Fruit fly (Drosophila melanogaster): ENCODE measurements around the gene CG13003.

Gene CG13003

dm6 chrX:16854746-16855145 is 21.6 kb downstream of the CG13003 start (continued):
- TF ChIP-seq Jarid2 (GFP tag; optimal IDR thresholded peaks at IDR 0.05) (no peak), CG11695 (GFP tag; IDR thresholded peaks at IDR 0.05) (peak; percentile 77), hb (GFP tag; IDR thresholded peaks at IDR 0.05; ENCODE audit: partially characterized antibody) (no peak), Ets65A (GFP tag) (peak; percentile 80), CG12071 (GFP tag; optimal IDR thresholded peaks at IDR 0.05) (peak; percentile 43), CG16863 (GFP tag; optimal IDR thresholded peaks at IDR 0.05) (peak; percentile 6), Bteb2 (GFP tag; optimal IDR thresholded peaks at IDR 0.05) (peak; percentile 7), Hsf (GFP tag; optimal IDR thresholded peaks at IDR 0.05) (peak; percentile 43), Sox102F (GFP tag; optimal IDR thresholded peaks at IDR 0.05) (peak; percentile 73), tap (tag; optimal IDR thresholded peaks at IDR 0.05) (peak; percentile 21), Hmr (GFP tag; optimal IDR thresholded peaks at IDR 0.05) (peak; percentile 39), CG3407 (GFP tag; optimal IDR thresholded peaks at IDR 0.05) (peak; percentile 22), sna (GFP tag; IDR thresholded peaks at IDR 0.05; ENCODE audit: partially characterized antibody) (no peak), CG31441 (GFP tag; IDR thresholded peaks at IDR 0.05) (peak; percentile 77), Drgx (GFP tag; IDR thresholded peaks at IDR 0.05) (0 out of 2 replicates have a peak, but pooled peaks have one; percentile 31), cwo (GFP tag; optimal IDR thresholded peaks at IDR 0.05) (peak; percentile 38), mam (GFP tag; optimal IDR thresholded peaks at IDR 0.05) (peak; percentile 16), Xrp1 (GFP tag; IDR thresholded peaks at IDR 0.05) (peak; percentile 43; the same call in 1 of the 2 replicates), CG1602 (GFP tag; optimal IDR thresholded peaks at IDR 0.05) (peak; percentile 9), CG18619 (GFP tag; optimal IDR thresholded peaks at IDR 0.05) (peak; percentile 1), CG31388 (GFP tag; optimal IDR thresholded peaks at IDR 0.05) (no peak), CG10209 (GFP tag; optimal IDR thresholded peaks at IDR 0.05) (peak; percentile 27), Eip74EF (GFP tag; optimal IDR thresholded peaks at IDR 0.05) (peak in 1 of 2 experiments; percentile 79), dmrt99B (tag; optimal IDR thresholded peaks at IDR 0.05) (peak; percentile 81), gsb-n (tag; optimal IDR thresholded peaks at IDR 0.05) (peak; percentile 30), H2.0 (GFP tag; IDR thresholded peaks at IDR 0.05) (0 out of 2 replicates have a peak, but pooled peaks have one; percentile 23), chif (GFP tag; optimal IDR thresholded peaks at IDR 0.05) (peak; percentile 13 to 44), CG10147 (GFP tag; optimal IDR thresholded peaks at IDR 0.05) (peak; percentile 56), unpg (GFP tag; optimal IDR thresholded peaks at IDR 0.05) (peak; percentile 73), NfI (GFP tag; optimal IDR thresholded peaks at IDR 0.05) (peak; percentile 40), E2f2 (GFP tag; IDR thresholded peaks at IDR 0.05) (peak; percentile 18; the same call in 1 of the 2 replicates), Xbp1 (GFP tag; optimal IDR thresholded peaks at IDR 0.05) (peak; percentile 47), ap (GFP tag; IDR thresholded peaks at IDR 0.05) (peak; percentile 15; the same call in 1 of the 2 replicates), salm (tag; optimal IDR thresholded peaks at IDR 0.05) (peak; percentile 39), CG1529 (GFP tag; optimal IDR thresholded peaks at IDR 0.05) (peak; percentile 43), caup (GFP tag; optimal IDR thresholded peaks at IDR 0.05; ENCODE audit: severe bottlenecking) (peak; percentile 12), hbn (GFP tag; IDR thresholded peaks at IDR 0.05; ENCODE audit: partially characterized antibody) (no peak), CG14014 (GFP tag; IDR thresholded peaks at IDR 0.05) (0 out of 2 replicates have a peak, but pooled peaks have one; percentile 23), klu (GFP tag; IDR thresholded peaks at IDR 0.05) (no peak), odd (GFP tag; optimal IDR thresholded peaks at IDR 0.05) (peak; percentile 36)

dm6 chrX:16849517-16849916 is 26.8 kb downstream of the CG13003 start:
- TF ChIP-seq Adf1 (GFP tag; IDR thresholded peaks at IDR 0.05): peak; percentile 71
- TF ChIP-seq Hr78 (GFP tag; optimal IDR thresholded peaks at IDR 0.05): peak in 1 of 2 experiments; percentile 48
- TF ChIP-seq Vsx1 (GFP tag; optimal IDR thresholded peaks at IDR 0.05): no peak
- no peak for TF ChIP-seq CG16813 (GFP tag; IDR thresholded peaks at IDR 0.05; ENCODE audit: partially characterized antibody)
- peak; percentile 84 for TF ChIP-seq CG4360 (GFP tag; IDR thresholded peaks at IDR 0.05)
- peak; percentile 72 for TF ChIP-seq sr (GFP tag; IDR thresholded peaks at IDR 0.05)
- TF ChIP-seq CG7372 (GFP tag; IDR thresholded peaks at IDR 0.05): no peak
- peak; percentile 9 for TF ChIP-seq Ets65A (GFP tag)
